Worm (Caenorhabditis elegans) whole organism, early embryonic: ENCODE data around the gene C29A12.6.

Experiments used
- F13C5.2 ChIP-seq: sonication (generic microtip); optimal IDR thresholded peaks from 2 replicates; lab custom pipeline; 2017; ENCODE audit warnings: mild to moderate bottlenecking, missing genetic modification characterization, inconsistent platforms, missing compliant biosample characterization
- ama-1 ChIP-seq: fragments of 150-350 bp; optimal IDR thresholded peaks from 2 replicates; lab custom pipeline; 2014
- flt-1 ChIP-seq: fragments of 200-800 bp; sonication (Bioruptor generic); IDR thresholded peaks from 2 replicates; pipeline ENCODE4 v1.3.6; 2022; ENCODE audit warnings: missing genetic modification characterization, missing compliant biosample characterization
- hmg-4 ChIP-seq: fragments of 200-800 bp; sonication (Bioruptor generic); optimal IDR thresholded peaks from 2 replicates; lab custom pipeline; 2018; ENCODE audit warnings: mild to moderate bottlenecking, missing genetic modification characterization, missing compliant biosample characterization
- pes-1 ChIP-seq: fragments of 200-800 bp; sonication (Bioruptor generic); IDR thresholded peaks from 2 replicates; pipeline ENCODE4 v1.3.6; 2022; ENCODE audit warnings: missing genetic modification reagents, missing genetic modification characterization, missing compliant biosample characterization
- sea-1 ChIP-seq: fragments of 200-800 bp; sonication (Bioruptor generic); conservative IDR thresholded peaks from 2 replicates; pipeline ENCODE4 v1.3.6; 2022; ENCODE audit warnings: missing genetic modification characterization, missing compliant biosample characterization
- tbx-37 ChIP-seq: fragments of 200-800 bp; sonication (Bioruptor generic); conservative IDR thresholded peaks from 2 replicates; pipeline ENCODE4 v1.3.6; 2022; ENCODE audit warnings: missing genetic modification reagents, missing genetic modification characterization, missing compliant biosample characterization

DNA sequence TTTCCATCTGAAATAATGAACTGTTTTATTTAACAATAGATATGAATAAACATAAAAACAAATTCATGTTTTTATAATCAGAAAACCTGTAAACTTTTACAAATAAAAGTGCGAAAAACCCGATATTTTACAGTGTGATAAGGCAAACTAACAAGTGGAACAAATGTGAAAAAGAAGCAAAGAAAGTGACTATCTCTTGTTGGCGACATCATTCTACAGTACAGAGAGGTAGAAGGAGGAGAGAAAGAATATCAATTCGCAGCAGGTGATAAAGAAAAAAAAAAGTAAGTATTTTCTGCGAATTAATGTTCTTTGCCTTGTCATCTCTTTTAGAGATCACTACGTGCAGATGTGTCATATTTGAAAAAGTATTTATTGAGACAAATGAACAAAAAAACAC, 12.8 kb downstream of the C29A12.6 start:
- TF ChIP-seq F13C5.2 (tag; lab: Kevin White, UChicago) (no peak), hmg-4 (GFP tag; lab: Kevin White, UChicago) (no peak), ama-1 (lab: Kevin White, UChicago) (no peak), tbx-37 (GFP tag; lab: Robert Waterston, UW) (no peak), flt-1 (GFP tag; lab: Robert Waterston, UW) (no peak), sea-1 (GFP tag; lab: Robert Waterston, UW) (no peak), pes-1 (GFP tag; lab: Robert Waterston, UW) (no peak)
